Worm (Caenorhabditis elegans): ENCODE data around the gene F20D6.2.

ce11 chrV:8178914-8179542, 6.8 kb upstream of the F20D6.2 start, which contains the start of gene srp-7:
- TF ChIP-seq unc-42 (tag; optimal IDR thresholded peaks at IDR 0.05) (no peak), nhr-11 (tag; optimal IDR thresholded peaks at IDR 0.05) (no peak)
